Worm (Caenorhabditis elegans) whole organism, midembryonic: ENCODE results near the gene F26F4.8.
A peak's percentile ranks its signal among the peaks of the same experiment; 100 is the strongest.

Experiments used
- flt-1 ChIP-seq: fragments of 200-800 bp; sonication (Bioruptor generic); IDR thresholded peaks from 2 replicates; pipeline ENCODE4 v1.3.6; 2022; ENCODE audit warnings: missing genetic modification characterization, missing compliant biosample characterization
- ztf-23 ChIP-seq: fragments of 200-800 bp; sonication (Bioruptor generic); IDR thresholded peaks from 2 replicates; pipeline ENCODE4 v1.3.6; 2022; ENCODE audit warnings: missing genetic modification reagents, missing genetic modification characterization, missing compliant biosample characterization
- ztf-29 ChIP-seq: fragments of 200-800 bp; sonication (Bioruptor generic); IDR thresholded peaks from 2 replicates; pipeline ENCODE4 v1.3.6; 2022; ENCODE audit warnings: missing genetic modification reagents, missing genetic modification characterization, missing compliant biosample characterization

- TF ChIP-seq ztf-29 (GFP tag; lab: Robert Waterston, UW) (no peak), ztf-23 (peak; percentile 60; the same call in 1 of the 2 replicates), flt-1 (GFP tag; lab: Robert Waterston, UW) (peak; percentile 56; the same call in 1 of the 2 replicates)
Observed at ce11 chrIII:4930154-4930679, 24.9 kb upstream of the F26F4.8 start, which contains the start of gene set-2.
